Worm (Caenorhabditis elegans) whole organism, L4/young adult: ENCODE results near the gene fox-1.

Source experiments
- dao-5 ChIP-seq: sonication (generic microtip); optimal IDR thresholded peaks from 2 replicates; lab custom pipeline; 2016; ENCODE audit warnings: missing genotype, missing genetic modification characterization, moderate library complexity, missing compliant biosample characterization
- him-1 ChIP-seq: sonication (generic microtip); optimal IDR thresholded peaks from 2 replicates; lab custom pipeline; 2016; ENCODE audit warnings: missing genotype, missing genetic modification reagents, missing genetic modification characterization, missing compliant biosample characterization

DNA sequence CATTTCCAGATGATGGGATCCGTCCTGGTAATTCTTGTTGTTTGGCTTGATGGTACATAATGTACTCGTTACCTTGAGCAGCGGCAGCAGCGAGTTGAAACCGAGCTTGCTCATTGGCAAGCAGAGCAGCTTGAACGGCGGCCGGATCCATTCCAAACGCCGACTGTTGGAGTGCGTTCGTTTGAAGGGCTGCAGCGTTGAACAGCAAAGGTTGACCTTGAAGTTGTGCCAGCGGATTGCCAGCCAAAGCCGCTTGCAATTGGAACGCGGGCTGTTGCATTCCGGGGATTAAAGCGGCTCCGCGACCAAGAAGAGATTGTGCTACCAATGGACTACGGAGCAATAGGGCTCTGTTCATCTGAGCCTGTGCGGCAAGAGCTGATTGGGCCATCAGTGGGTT lies 13.5 kb downstream of the fox-1 start:
- TF ChIP-seq him-1 (no peak), dao-5 (tag; lab: Kevin White, UChicago) (no peak)
